Worm (Caenorhabditis elegans): Measurements from ENCODE around the gene JC8.4.

ce11 chrIV:13268385-13268784, 24.9 kb downstream of the JC8.4 start:
- TF ChIP-seq unc-62 (GFP tag; optimal IDR thresholded peaks at IDR 0.05) (no peak), ces-1 (GFP tag; optimal IDR thresholded peaks at IDR 0.05) (no peak), fos-1 (tag; optimal IDR thresholded peaks at IDR 0.05) (no peak)

All from whole organism, L1 larva.